Worm (Caenorhabditis elegans): ENCODE measurements around the gene ifd-1.
A peak's percentile ranks its signal among the peaks of the same experiment; 100 is the strongest.

The ifd-1 gene

DNA sequence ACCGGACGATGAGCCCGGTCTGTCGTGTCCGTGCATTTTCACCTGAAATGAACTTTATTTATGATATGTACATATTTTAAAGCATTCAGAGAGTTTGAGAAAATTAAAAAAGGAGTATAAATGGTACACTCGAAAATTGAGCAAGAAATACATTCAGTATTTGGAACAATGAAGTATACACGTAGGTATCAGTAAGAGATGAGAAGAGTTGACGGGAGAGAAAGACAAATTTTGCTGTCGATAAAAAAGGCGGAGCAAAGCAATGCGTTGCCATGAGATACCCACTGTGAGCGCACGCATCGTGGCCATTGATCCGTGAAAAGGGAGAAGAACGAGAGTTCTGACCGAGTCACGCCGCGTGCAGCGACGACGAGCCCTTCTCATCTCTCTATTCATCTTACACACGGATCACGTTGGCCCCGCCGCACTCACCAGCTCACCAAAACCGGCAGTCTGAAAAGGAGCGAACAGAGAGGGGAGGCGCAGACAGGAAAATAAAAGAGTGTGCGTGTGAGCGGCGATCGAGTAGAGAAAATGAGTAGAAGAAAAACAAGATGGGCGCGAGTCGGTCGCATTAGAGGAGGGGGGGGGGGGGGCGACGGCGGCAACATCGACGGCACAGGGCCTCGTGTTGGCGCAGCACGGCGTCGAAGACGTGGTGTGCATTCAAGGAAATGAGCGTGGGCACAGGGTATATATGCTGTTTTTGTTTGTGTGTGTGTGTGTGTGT lies 18.0 kb downstream of the ifd-1 start, which contains the start of gene R04E5.8:
R04E5.8 (minus strand) TSS at position 51 of the 730 bp plus-strand sequence.
- TF ChIP-seq flt-1 (GFP tag; IDR thresholded peaks at IDR 0.05), result no peak
- peak; percentile 33 for TF ChIP-seq hmg-4 (GFP tag; optimal IDR thresholded peaks at IDR 0.05)

DNA sequence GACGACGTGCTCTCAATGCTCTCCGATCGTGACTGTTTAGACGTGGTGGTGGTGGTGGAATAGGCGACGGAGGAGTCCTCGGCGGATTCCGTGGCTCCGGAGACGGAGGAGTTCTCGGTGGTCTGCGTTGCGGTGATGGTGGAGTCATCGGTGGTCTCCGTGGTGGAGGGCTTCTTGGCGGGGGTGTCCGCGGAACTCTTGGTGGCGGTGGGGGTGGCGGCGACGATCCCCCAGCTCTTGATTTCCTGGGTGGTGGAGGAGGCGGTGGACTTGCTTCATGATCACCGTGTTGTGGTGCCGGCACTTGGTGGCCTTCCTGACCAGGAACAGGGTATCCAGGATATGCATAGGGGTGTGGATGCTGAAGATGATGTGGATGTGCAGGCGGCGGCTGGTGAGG lies 18.8 kb downstream of the ifd-1 start:
- TF ChIP-seq B0310.2 (tag; optimal IDR thresholded peaks at IDR 0.05) (no peak), hmg-4 (GFP tag; optimal IDR thresholded peaks at IDR 0.05) (peak; percentile 30), scrt-1 (GFP tag; IDR thresholded peaks at IDR 0.05) (no peak), flt-1 (GFP tag; IDR thresholded peaks at IDR 0.05) (no peak)

DNA sequence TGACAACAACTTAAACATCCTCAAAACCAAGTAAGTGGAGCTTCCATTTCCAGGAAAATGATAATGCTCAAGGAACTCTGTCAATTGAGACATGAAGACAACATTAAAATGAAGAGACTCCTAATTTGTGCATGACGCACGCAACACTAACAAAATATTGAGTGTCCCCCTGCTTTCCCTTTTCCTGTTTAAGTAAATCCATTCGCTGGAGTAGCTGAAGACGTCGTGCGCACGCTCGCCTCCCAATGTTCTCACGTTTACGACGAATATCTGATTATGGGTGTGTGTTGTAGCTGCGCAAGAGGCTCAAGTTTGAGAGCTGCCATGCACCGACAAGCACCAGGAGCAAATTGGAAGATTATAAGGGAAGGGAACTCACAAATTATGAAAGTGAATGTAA lies 23.3 kb downstream of the ifd-1 start:
- TF ChIP-seq ets-7 (tag; optimal IDR thresholded peaks at IDR 0.05) (no peak), scrt-1 (GFP tag; IDR thresholded peaks at IDR 0.05) (no peak), B0310.2 (tag; optimal IDR thresholded peaks at IDR 0.05) (no peak), ama-1 (optimal IDR thresholded peaks at IDR 0.05) (no peak), tbx-37 (GFP tag; conservative IDR thresholded peaks at IDR 0.05) (no peak), ceh-36 (tag; optimal IDR thresholded peaks at IDR 0.05) (no peak), tbx-11 (GFP tag; IDR thresholded peaks at IDR 0.05) (no peak), hnd-1 (tag; optimal IDR thresholded peaks at IDR 0.05) (no peak), flt-1 (GFP tag; IDR thresholded peaks at IDR 0.05) (no peak), F13C5.2 (tag; optimal IDR thresholded peaks at IDR 0.05) (no peak), sea-1 (GFP tag; conservative IDR thresholded peaks at IDR 0.05) (no peak), pes-1 (GFP tag; IDR thresholded peaks at IDR 0.05) (no peak), aly-1 (tag; optimal IDR thresholded peaks at IDR 0.05) (no peak), hmg-4 (GFP tag; optimal IDR thresholded peaks at IDR 0.05) (no peak), ceh-13 (GFP tag; optimal IDR thresholded peaks at IDR 0.05) (no peak), hmbx-1 (tag; optimal IDR thresholded peaks at IDR 0.05) (no peak), tra-4 (tag; optimal IDR thresholded peaks at IDR 0.05) (no peak)

DNA sequence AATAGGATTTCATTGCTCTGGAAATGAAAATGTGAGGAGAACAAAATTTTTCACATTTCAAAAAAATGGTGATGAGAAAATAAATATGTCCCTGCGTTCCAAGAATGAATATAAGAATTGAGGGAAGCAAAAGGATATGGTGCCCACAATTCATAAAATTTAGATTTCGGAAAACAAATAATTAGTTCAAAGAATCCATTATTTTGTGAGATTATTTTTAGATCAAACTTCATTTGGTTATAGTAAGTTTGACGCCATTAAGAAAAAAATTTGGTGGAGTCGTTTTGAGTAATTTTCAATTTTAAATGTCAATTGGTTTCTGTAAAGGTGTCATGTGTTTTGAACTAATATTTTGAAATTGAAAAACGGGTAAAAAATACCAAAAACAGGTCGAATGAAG lies 23.9 kb downstream of the ifd-1 start:
- no peak for TF ChIP-seq ceh-36 (tag; optimal IDR thresholded peaks at IDR 0.05)

DNA sequence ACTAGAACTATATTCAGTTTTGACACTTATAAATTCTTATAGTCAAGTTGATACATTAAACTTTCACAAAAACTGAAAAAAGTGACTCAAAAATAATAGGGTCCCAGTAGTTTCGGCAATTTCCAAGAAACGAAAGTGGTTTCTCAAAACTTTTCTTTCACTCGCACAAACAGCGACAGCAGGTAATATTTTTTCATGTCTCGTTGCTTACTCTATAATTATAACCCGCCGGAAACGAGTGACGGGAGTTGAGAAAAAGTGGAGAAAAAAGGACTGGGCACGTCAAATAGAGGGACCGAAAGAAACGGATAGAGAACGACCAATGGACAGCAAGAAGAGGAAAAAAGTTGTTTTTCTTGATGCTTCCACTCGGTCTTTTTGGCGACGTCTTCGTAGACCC lies 24.3 kb downstream of the ifd-1 start:
- no peak for TF ChIP-seq ama-1 (optimal IDR thresholded peaks at IDR 0.05)
- TF ChIP-seq aly-1 (tag; optimal IDR thresholded peaks at IDR 0.05), result no peak
- no peak for TF ChIP-seq ceh-36 (tag; optimal IDR thresholded peaks at IDR 0.05)
- no peak for TF ChIP-seq tbx-11 (GFP tag; IDR thresholded peaks at IDR 0.05)
- TF ChIP-seq hmg-4 (GFP tag; optimal IDR thresholded peaks at IDR 0.05), result no peak
- TF ChIP-seq sea-1 (GFP tag; conservative IDR thresholded peaks at IDR 0.05), result no peak
- no peak for TF ChIP-seq ets-7 (tag; optimal IDR thresholded peaks at IDR 0.05)
- TF ChIP-seq tra-4 (tag; optimal IDR thresholded peaks at IDR 0.05), result no peak

DNA sequence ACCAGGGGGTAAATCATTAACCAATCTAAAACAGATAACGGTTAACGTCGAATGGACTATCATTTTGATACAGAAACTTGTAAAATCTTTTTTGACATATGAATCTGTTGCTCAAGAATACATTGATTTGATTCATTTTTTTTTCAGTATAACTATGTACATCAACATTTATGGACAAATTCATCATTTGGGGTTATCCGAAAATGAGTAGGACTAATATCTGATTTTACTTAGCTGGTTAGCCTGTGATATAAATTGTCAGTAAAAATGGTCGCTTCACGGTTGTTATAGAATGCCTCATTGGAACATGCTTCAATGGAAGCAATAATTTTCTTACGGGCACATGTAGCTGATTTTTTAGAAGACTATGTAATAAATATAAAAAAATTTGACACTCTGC lies 26.6 kb downstream of the ifd-1 start:
- TF ChIP-seq hmg-4 (GFP tag; optimal IDR thresholded peaks at IDR 0.05) (no peak), hmbx-1 (tag; optimal IDR thresholded peaks at IDR 0.05) (no peak), ceh-36 (tag; optimal IDR thresholded peaks at IDR 0.05) (no peak), aly-1 (tag; optimal IDR thresholded peaks at IDR 0.05) (no peak), F13C5.2 (tag; optimal IDR thresholded peaks at IDR 0.05) (no peak), flt-1 (GFP tag; IDR thresholded peaks at IDR 0.05) (no peak), ets-7 (tag; optimal IDR thresholded peaks at IDR 0.05) (no peak), ceh-13 (GFP tag; optimal IDR thresholded peaks at IDR 0.05) (no peak), ama-1 (optimal IDR thresholded peaks at IDR 0.05) (no peak), tbx-37 (GFP tag; conservative IDR thresholded peaks at IDR 0.05) (no peak), tra-4 (tag; optimal IDR thresholded peaks at IDR 0.05) (no peak), hnd-1 (tag; optimal IDR thresholded peaks at IDR 0.05) (no peak)

DNA sequence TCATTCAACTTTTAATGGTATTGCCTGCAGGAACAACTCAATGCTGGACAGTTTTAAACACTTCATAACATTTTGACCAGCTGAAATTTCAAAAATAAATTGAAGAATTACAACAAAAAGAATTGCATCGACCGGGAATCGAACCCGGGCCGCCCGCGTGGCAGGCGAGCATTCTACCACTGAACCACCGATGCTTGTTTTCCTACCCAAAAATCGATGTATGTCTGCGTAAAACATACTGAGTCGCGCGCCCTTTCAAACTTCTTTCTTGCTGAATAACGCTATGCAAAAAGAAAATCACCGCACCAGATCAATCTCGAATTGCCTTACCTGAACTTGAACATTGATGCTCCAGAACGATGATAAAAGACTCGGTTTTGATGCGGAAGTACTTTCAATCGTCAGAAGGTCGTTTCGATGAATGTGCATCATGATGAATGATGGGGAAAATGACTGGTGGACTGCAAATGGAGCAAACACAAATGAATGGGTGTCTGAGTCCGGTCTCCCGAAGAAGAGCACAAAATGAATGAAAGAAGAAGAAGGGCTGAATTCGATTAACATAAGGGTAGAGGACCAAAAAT lies 27.5 kb downstream of the ifd-1 start, which contains the start of gene R04E5.7:
R04E5.7 (minus strand) TSS at position 564 of the 584 bp plus-strand sequence.
- TF ChIP-seq sea-1 (GFP tag; conservative IDR thresholded peaks at IDR 0.05), result 0 out of 2 replicates have a peak, but pooled peaks have one; percentile 27
- TF ChIP-seq pes-1 (GFP tag; IDR thresholded peaks at IDR 0.05), result peak; percentile 72
- TF ChIP-seq scrt-1 (GFP tag; IDR thresholded peaks at IDR 0.05), result no peak

DNA sequence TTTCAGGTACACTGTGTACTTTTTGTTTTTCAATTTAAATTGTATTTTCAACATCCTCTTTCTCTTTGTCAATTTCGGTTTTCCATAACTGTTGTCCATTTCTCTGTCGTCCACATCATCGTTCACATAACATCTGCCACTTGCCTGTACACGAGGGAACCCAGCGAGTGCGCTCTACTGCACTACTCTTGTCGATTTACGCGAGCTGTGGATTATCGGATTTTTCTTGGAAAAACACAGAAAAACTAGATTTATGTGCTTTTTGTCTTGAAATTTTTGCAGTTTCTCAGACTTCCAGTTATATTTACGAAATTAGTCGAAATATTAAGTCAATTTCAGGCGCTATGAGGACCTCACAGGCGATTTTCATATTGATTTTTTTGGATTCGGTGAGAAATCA lies 32.4 kb downstream of the ifd-1 start, which contains the start of gene chup-1:
chup-1 (plus strand) TSS at position 340 of the 400 bp plus-strand sequence.
- TF ChIP-seq sea-1 (GFP tag; conservative IDR thresholded peaks at IDR 0.05) (no peak), tbx-11 (GFP tag; IDR thresholded peaks at IDR 0.05) (no peak), hmg-4 (GFP tag; optimal IDR thresholded peaks at IDR 0.05) (no peak), ceh-13 (GFP tag; optimal IDR thresholded peaks at IDR 0.05) (no peak), ets-7 (tag; optimal IDR thresholded peaks at IDR 0.05) (no peak), tra-4 (tag; optimal IDR thresholded peaks at IDR 0.05) (no peak), ama-1 (optimal IDR thresholded peaks at IDR 0.05) (no peak), B0310.2 (tag; optimal IDR thresholded peaks at IDR 0.05) (no peak), flt-1 (GFP tag; IDR thresholded peaks at IDR 0.05) (no peak), hmbx-1 (tag; optimal IDR thresholded peaks at IDR 0.05) (no peak), hnd-1 (tag; optimal IDR thresholded peaks at IDR 0.05) (no peak), pes-1 (GFP tag; IDR thresholded peaks at IDR 0.05) (no peak), tbx-37 (GFP tag; conservative IDR thresholded peaks at IDR 0.05) (no peak), aly-1 (tag; optimal IDR thresholded peaks at IDR 0.05) (no peak), F13C5.2 (tag; optimal IDR thresholded peaks at IDR 0.05) (no peak), scrt-1 (GFP tag; IDR thresholded peaks at IDR 0.05) (no peak), ceh-36 (tag; optimal IDR thresholded peaks at IDR 0.05) (no peak)

Data from whole organism, early embryonic.